Worm (Caenorhabditis elegans) whole organism, early embryonic: ENCODE data around the gene clec-66.

ENCODE experiments used
- ama-1 ChIP-seq: fragments of 150-350 bp; optimal IDR thresholded peaks from 2 replicates; lab custom pipeline; 2014
- ceh-36 ChIP-seq: sonication (generic microtip); optimal IDR thresholded peaks from 2 replicates; lab custom pipeline; 2016; ENCODE audit warnings: missing genetic modification characterization, inconsistent platforms, missing compliant biosample characterization
- scrt-1 ChIP-seq: fragments of 200-800 bp; sonication (Bioruptor generic); IDR thresholded peaks from 2 replicates; pipeline ENCODE4 v1.3.6; 2022; ENCODE audit warnings: missing genetic modification characterization, missing compliant biosample characterization
- tbx-11 ChIP-seq: fragments of 200-800 bp; sonication (Bioruptor generic); IDR thresholded peaks from 2 replicates; pipeline ENCODE4 v1.3.6; 2022; ENCODE audit warnings: missing genetic modification characterization, missing compliant biosample characterization

ce11 chrII:12901025-12901424, 3.2 kb upstream of the clec-66 start, which contains the start of gene clec-65:
- TF ChIP-seq ceh-36 (tag; lab: Kevin White, UChicago), result no peak
- no peak for TF ChIP-seq ama-1 (lab: Kevin White, UChicago)
- TF ChIP-seq scrt-1 (GFP tag; lab: Robert Waterston, UW), result no peak
- TF ChIP-seq tbx-11 (GFP tag; lab: Robert Waterston, UW), result no peak
